Fruit fly (Drosophila melanogaster) S2 (cell line): ENCODE data around the gene CG42324.

Source experiments
- CG8478 ChIP-seq: fragments of >200 bp; optimal IDR thresholded peaks from 2 replicates; lab custom pipeline; 2018
- CTCF ChIP-seq, 2 experiments: fragments of >200 bp; optimal IDR thresholded peaks; 2 replicates each; lab custom pipeline; 2018

DNA sequence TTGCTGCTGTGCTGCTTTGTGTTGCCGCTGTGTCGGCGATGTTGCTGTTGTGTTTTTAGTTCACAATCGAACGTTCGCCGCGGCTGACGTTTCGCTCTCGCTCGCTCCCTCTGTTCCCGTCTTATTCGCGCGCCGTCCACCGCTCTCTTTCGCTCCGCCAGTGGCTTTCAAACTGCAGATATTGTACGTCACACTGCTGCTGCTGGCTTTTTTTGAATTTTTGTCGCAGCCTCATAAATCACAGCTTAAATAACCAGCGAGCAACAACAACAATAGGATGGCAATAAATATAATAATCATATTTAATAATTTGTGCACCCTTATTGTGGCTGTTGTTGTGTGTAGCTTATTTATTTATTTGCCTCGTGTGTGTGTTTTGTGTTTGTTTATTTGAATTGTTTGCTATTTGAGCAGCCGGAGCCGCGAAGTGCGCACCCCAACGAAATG, 71.3 kb downstream of the CG42324 start:
- no peak for TF ChIP-seq CG8478 (lab: Kevin White, UChicago)
- no peak for TF ChIP-seq CTCF (optimal IDR thresholded peaks at IDR 0.05; lab: Kevin White, UChicago)
